Worm (Caenorhabditis elegans): ENCODE measurements around the gene C17H12.3.

The C17H12.3 gene

DNA sequence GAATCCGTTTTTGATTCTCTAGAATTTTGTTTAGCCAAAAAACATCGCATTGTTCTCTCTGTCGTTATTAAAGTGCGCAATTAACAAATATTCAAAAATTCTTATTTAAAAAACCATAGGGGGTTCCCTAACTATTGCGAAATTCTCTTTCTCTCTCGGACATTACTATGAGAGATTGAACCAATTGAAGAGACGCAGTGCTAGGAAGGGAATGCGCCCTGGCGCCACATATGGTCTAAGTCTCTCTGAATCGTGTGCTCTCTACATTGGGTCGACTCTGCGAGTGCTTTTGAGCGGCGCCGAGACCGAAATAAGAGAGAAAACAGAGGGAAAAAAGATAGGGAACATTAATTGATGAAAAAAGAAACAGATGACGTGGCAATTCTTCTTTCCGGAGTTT lies 9.6 kb downstream of the C17H12.3 start (continued):
- peak; percentile 49; the same call in 1 of the 2 replicates for TF ChIP-seq arid-1 (GFP tag; conservative IDR thresholded peaks at IDR 0.05)
- peak; percentile 59 for TF ChIP-seq T26A8.4 (GFP tag; IDR thresholded peaks at IDR 0.05)
- TF ChIP-seq T20F7.1 (GFP tag; optimal IDR thresholded peaks at IDR 0.05): peak; percentile 40
- TF ChIP-seq ceh-32 (tag; optimal IDR thresholded peaks at IDR 0.05; ENCODE audit: poor library complexity): no peak
- TF ChIP-seq tra-1 (GFP tag; IDR thresholded peaks at IDR 0.05): peak; percentile 57; the same call in 1 of the 2 replicates
- TF ChIP-seq hmg-1.1 (GFP tag; IDR thresholded peaks at IDR 0.05): peak; percentile 84
- TF ChIP-seq nhr-6 (tag; optimal IDR thresholded peaks at IDR 0.05): peak; percentile 13
- TF ChIP-seq ZK546.5 (tag; optimal IDR thresholded peaks at IDR 0.05): no peak
- no peak for TF ChIP-seq ztf-11 (tag; optimal IDR thresholded peaks at IDR 0.05)
- TF ChIP-seq nhr-111 (GFP tag; optimal IDR thresholded peaks at IDR 0.05): no peak
- peak; percentile 85 for TF ChIP-seq mep-1 (tag; optimal IDR thresholded peaks at IDR 0.05)
- TF ChIP-seq daf-16 (GFP tag; optimal IDR thresholded peaks at IDR 0.05): peak in 1 of 2 experiments; percentile 16
- TF ChIP-seq daf-16 (tag; optimal IDR thresholded peaks at IDR 0.05): peak; percentile 66
- no peak for TF ChIP-seq unc-130 (GFP tag; optimal IDR thresholded peaks at IDR 0.05)
- no peak for TF ChIP-seq daf-12 (tag; optimal IDR thresholded peaks at IDR 0.05)
- TF ChIP-seq lin-38 (GFP tag; IDR thresholded peaks at IDR 0.05): peak; percentile 52

DNA sequence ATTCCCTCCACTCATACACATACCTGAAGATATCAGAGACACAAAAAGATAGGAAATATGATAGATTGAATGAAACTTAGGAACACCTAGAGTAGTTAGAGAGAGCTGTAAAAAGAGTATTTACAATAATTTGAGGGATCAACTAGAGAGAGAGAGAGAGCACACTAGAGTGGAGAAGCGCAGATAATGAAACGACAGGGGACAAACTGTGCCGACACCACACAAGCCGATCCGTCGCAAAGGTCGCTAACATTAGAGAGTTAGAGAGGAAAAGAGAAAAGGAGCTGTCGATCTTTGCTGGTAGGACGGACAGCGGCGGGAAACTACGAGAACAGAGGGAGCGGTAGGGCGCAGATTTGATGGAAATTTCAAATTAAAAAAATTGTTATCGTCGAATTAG lies 10.3 kb downstream of the C17H12.3 start, which contains the start of gene dyci-1:
Gene dyci-1, minus strand, starts transcription at position 122 of the 400 bp plus-strand sequence.
- TF ChIP-seq lin-38 (GFP tag; IDR thresholded peaks at IDR 0.05) (peak; percentile 27; the same call in 1 of the 2 replicates), aha-1 (tag) (peak; percentile 16), nhr-25 (tag; optimal IDR thresholded peaks at IDR 0.05; ENCODE audit: borderline replicate concordance, insufficient read depth) (no peak), nhr-11 (tag; optimal IDR thresholded peaks at IDR 0.05) (peak; percentile 4), snpc-1.2 (GFP tag; IDR thresholded peaks at IDR 0.05) (no peak), php-3 (GFP tag; IDR thresholded peaks at IDR 0.05) (no peak), hlh-11 (tag; optimal IDR thresholded peaks at IDR 0.05) (peak; percentile 59), lir-3 (tag; optimal IDR thresholded peaks at IDR 0.05) (no peak), dve-1 (tag; optimal IDR thresholded peaks at IDR 0.05; ENCODE audit: insufficient read depth) (peak; percentile 61), lin-15B (tag; optimal IDR thresholded peaks at IDR 0.05) (no peak), F26F4.8 (GFP tag; conservative IDR thresholded peaks at IDR 0.05) (no peak), hif-1 (tag; optimal IDR thresholded peaks at IDR 0.05) (no peak), egl-43 (GFP tag; IDR thresholded peaks at IDR 0.05) (no peak), ctbp-1 (GFP tag; IDR thresholded peaks at IDR 0.05) (no peak), lin-13 (GFP tag; optimal IDR thresholded peaks at IDR 0.05) (no peak), hmg-1.1 (GFP tag; IDR thresholded peaks at IDR 0.05) (peak; percentile 36; the same call in 1 of the 2 replicates), fos-1 (tag; optimal IDR thresholded peaks at IDR 0.05) (no peak), saeg-2 (GFP tag; IDR thresholded peaks at IDR 0.05) (no peak), F49E8.2 (tag; optimal IDR thresholded peaks at IDR 0.05; ENCODE audit: borderline replicate concordance) (no peak), mxl-2 (GFP tag; conservative IDR thresholded peaks at IDR 0.05) (no peak), daf-19 (GFP tag; conservative IDR thresholded peaks at IDR 0.05) (no peak), skn-1 (tag; optimal IDR thresholded peaks at IDR 0.05) (no peak), nhr-6 (tag; optimal IDR thresholded peaks at IDR 0.05) (peak; percentile 51), snpc-4 (tag; optimal IDR thresholded peaks at IDR 0.05) (no peak), nhr-41 (GFP tag; IDR thresholded peaks at IDR 0.05) (no peak), nhr-102 (tag; optimal IDR thresholded peaks at IDR 0.05) (no peak), sdz-12 (GFP tag; optimal IDR thresholded peaks at IDR 0.05) (no peak), egl-27 (tag; optimal IDR thresholded peaks at IDR 0.05) (no peak), Y75B8A.6 (GFP tag; IDR thresholded peaks at IDR 0.05) (no peak), vab-7 (GFP tag; IDR thresholded peaks at IDR 0.05) (no peak), lin-1 (GFP tag; IDR thresholded peaks at IDR 0.05) (no peak), dpl-1 (GFP tag; optimal IDR thresholded peaks at IDR 0.05) (no peak), tag-97 (GFP tag; IDR thresholded peaks at IDR 0.05) (no peak), lim-7 (GFP tag; IDR thresholded peaks at IDR 0.05) (no peak), nhr-28 (tag; optimal IDR thresholded peaks at IDR 0.05) (peak; percentile 50), mes-2 (tag; optimal IDR thresholded peaks at IDR 0.05; ENCODE audit: poor library complexity, severe bottlenecking) (peak; percentile 38), lin-39 (tag; optimal IDR thresholded peaks at IDR 0.05) (no peak), ceh-32 (tag; optimal IDR thresholded peaks at IDR 0.05; ENCODE audit: poor library complexity) (no peak)
